Fruit fly (Drosophila melanogaster) whole organism, prepupa: Measurements from ENCODE around the gene CG14605.

Experiments
- CG3032 ChIP-seq: fragments of 200-800 bp; optimal IDR thresholded peaks from 2 replicates; lab custom pipeline; 2019; ENCODE audit warnings: missing biosample characterization, mild to moderate bottlenecking, missing genetic modification characterization, moderate library complexity
- CG31627 ChIP-seq: fragments of 200-800 bp; sonication (Bioruptor generic); optimal IDR thresholded peaks from 3 replicates; lab custom pipeline; 2016; ENCODE audit warnings: missing biosample characterization, missing genetic modification characterization
- CG34406 ChIP-seq: fragments of 200-800 bp; sonication (Bioruptor generic); optimal IDR thresholded peaks from 3 replicates; lab custom pipeline; 2016; ENCODE audit warnings: missing biosample characterization, missing genetic modification characterization
- CG8119 ChIP-seq: fragments of 200-800 bp; sonication (Bioruptor generic); IDR thresholded peaks from 3 replicates; pipeline ENCODE4 v1.3.6; 2022; ENCODE audit warnings: missing biosample characterization, missing genetic modification characterization
- Gug ChIP-seq: fragments of 200-800 bp; sonication (Bioruptor generic); IDR thresholded peaks from 2 replicates; pipeline ENCODE4 v1.3.6; 2022; ENCODE audit warnings: missing biosample characterization, missing genetic modification characterization
- Hr39 ChIP-seq: fragments of 200-800 bp; sonication (Bioruptor generic); optimal IDR thresholded peaks from 2 replicates; lab custom pipeline; 2016; ENCODE audit warnings: missing biosample characterization, missing genetic modification characterization
- Lpt ChIP-seq: fragments of 200-800 bp; sonication (Bioruptor generic); optimal IDR thresholded peaks from 3 replicates; lab custom pipeline; 2016; ENCODE audit warnings: missing biosample characterization, missing genetic modification characterization
- Sox14 ChIP-seq: fragments of 200-800 bp; sonication (Bioruptor generic); optimal IDR thresholded peaks from 3 replicates; lab custom pipeline; 2016; ENCODE audit warnings: missing biosample characterization, missing genetic modification characterization
- esn ChIP-seq: fragments of 200-800 bp; sonication (Bioruptor generic); optimal IDR thresholded peaks from 2 replicates; lab custom pipeline; 2016; ENCODE audit warnings: missing biosample characterization, mild to moderate bottlenecking, missing genetic modification characterization, moderate library complexity
- fd59A ChIP-seq: fragments of 200-800 bp; sonication (Bioruptor generic); optimal IDR thresholded peaks from 2 replicates; lab custom pipeline; 2017; ENCODE audit warnings: missing biosample characterization, mild to moderate bottlenecking, missing genetic modification characterization, missing genetic modification reagents
- ss ChIP-seq, 2 experiments: fragments of 200-800 bp; sonication (Bioruptor generic); optimal IDR thresholded peaks; 2 replicates in 1 of 2; 3 replicates in 1 of 2; lab custom pipeline; 2017 to 2018; ENCODE audit warnings: mild to moderate bottlenecking in 2 of 2, missing biosample characterization in 2 of 2, missing genetic modification characterization in 2 of 2, moderate library complexity in 1 of 2
- topi ChIP-seq: fragments of 200-800 bp; sonication (Bioruptor generic); optimal IDR thresholded peaks from 3 replicates; lab custom pipeline; 2016; ENCODE audit warnings: missing biosample characterization, missing genetic modification characterization
- vri ChIP-seq: fragments of 200-800 bp; sonication (Bioruptor generic); optimal IDR thresholded peaks from 3 replicates; lab custom pipeline; 2016; ENCODE audit warnings: missing biosample characterization, mild to moderate bottlenecking, missing genetic modification characterization

DNA sequence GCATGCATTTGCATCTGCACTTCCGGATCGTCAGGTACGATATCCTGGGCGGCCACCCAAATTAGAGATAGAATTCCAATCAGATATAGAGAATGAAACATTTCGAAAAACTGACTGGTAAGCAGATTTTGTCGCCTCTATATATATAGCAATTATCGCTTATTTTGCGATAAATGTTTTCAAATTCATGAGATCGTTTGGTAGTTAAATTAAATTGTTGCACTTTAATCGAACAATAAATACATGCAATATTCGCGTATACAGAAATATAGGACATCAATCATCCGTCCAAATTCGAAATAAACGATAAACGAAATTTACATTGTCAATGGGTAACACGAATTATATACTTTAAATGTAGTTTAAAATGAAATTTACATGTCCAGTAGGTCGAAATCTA is 32.4 kb upstream of the CG14605 start, which contains the start of gene Obp84a:
- no peak for TF ChIP-seq Sox14 (GFP tag; lab: Kevin White, UChicago)
- TF ChIP-seq Hr39: no peak
- TF ChIP-seq fd59A (GFP tag; lab: Kevin White, UChicago): no peak
- no peak for TF ChIP-seq CG8119 (GFP tag; lab: Robert Waterston, UW)
- TF ChIP-seq Lpt: no peak
- no peak for TF ChIP-seq CG31627 (GFP tag; lab: Kevin White, UChicago)
- no peak for TF ChIP-seq Gug (GFP tag; lab: Robert Waterston, UW)
- no peak for TF ChIP-seq esn
- TF ChIP-seq CG34406: no peak
- no peak for TF ChIP-seq topi (GFP tag; lab: Kevin White, UChicago)
- TF ChIP-seq CG3032 (tag; lab: Kevin White, UChicago): no peak
- no peak for TF ChIP-seq ss (GFP tag; optimal IDR thresholded peaks at IDR 0.05; lab: Kevin White, UChicago)
- no peak for TF ChIP-seq vri
